Worm (Caenorhabditis elegans) whole organism, L2 larva: ENCODE measurements around the gene sek-5.

Source experiments
- aly-2 ChIP-seq: fragments of 150-350 bp; optimal IDR thresholded peaks from 2 replicates; lab custom pipeline; 2014; ENCODE audit warnings: missing biosample characterization, missing genetic modification characterization
- nhr-6 ChIP-seq: fragments of 150-350 bp; optimal IDR thresholded peaks from 2 replicates; lab custom pipeline; 2014; ENCODE audit warnings: missing biosample characterization, missing genetic modification characterization
- unc-62 ChIP-seq: fragments of 150-350 bp; optimal IDR thresholded peaks from 2 replicates; lab custom pipeline; 2014; ENCODE audit warnings: missing biosample characterization, missing genetic modification reagents, missing genetic modification characterization

- TF ChIP-seq nhr-6 (tag; lab: Kevin White, UChicago) (no peak), aly-2 (tag; lab: Kevin White, UChicago) (no peak), unc-62 (GFP tag; lab: Kevin White, UChicago) (no peak)
Measured at ce11 chrX:5413510-5413909, 36.1 kb downstream of the sek-5 start, which contains the start of gene pks-1.
